Fruit fly (Drosophila melanogaster) whole organism, prepupa: Measurements from ENCODE around the gene morgue.
A peak's percentile ranks its signal among the peaks of the same experiment; 100 is the strongest.

Source experiments
- CG10631 ChIP-seq: fragments of 200-800 bp; sonication (Bioruptor generic); optimal IDR thresholded peaks from 2 replicates; lab custom pipeline; 2016; ENCODE audit warnings: missing biosample characterization, missing genetic modification characterization
- CG11762 ChIP-seq: fragments of 200-800 bp; sonication (Bioruptor generic); optimal IDR thresholded peaks from 3 replicates; lab custom pipeline; 2016; ENCODE audit warnings: missing biosample characterization, missing genetic modification characterization; ENCODE audit not compliant: insufficient read depth
- CG15336 ChIP-seq: fragments of 200-800 bp; sonication (Bioruptor generic); IDR thresholded peaks from 2 replicates; pipeline ENCODE4 v1.3.6; 2022; ENCODE audit warnings: missing biosample characterization, missing genetic modification characterization
- CG3032 ChIP-seq: fragments of 200-800 bp; optimal IDR thresholded peaks from 2 replicates; lab custom pipeline; 2019; ENCODE audit warnings: missing biosample characterization, mild to moderate bottlenecking, missing genetic modification characterization, moderate library complexity
- CG31627 ChIP-seq: fragments of 200-800 bp; sonication (Bioruptor generic); optimal IDR thresholded peaks from 3 replicates; lab custom pipeline; 2016; ENCODE audit warnings: missing biosample characterization, missing genetic modification characterization
- CG32006 ChIP-seq: fragments of 200-800 bp; sonication (Bioruptor generic); optimal IDR thresholded peaks from 3 replicates; lab custom pipeline; 2017; ENCODE audit warnings: missing biosample characterization, mild to moderate bottlenecking, missing genetic modification characterization
- CG34406 ChIP-seq: fragments of 200-800 bp; sonication (Bioruptor generic); optimal IDR thresholded peaks from 3 replicates; lab custom pipeline; 2016; ENCODE audit warnings: missing biosample characterization, missing genetic modification characterization
- CG3919 ChIP-seq: fragments of 200-800 bp; sonication (Bioruptor generic); optimal IDR thresholded peaks from 3 replicates; lab custom pipeline; 2016; ENCODE audit warnings: missing biosample characterization, missing genetic modification characterization
- CG4318 ChIP-seq: fragments of 200-800 bp; sonication (Bioruptor generic); optimal IDR thresholded peaks from 3 replicates; lab custom pipeline; 2017; ENCODE audit warnings: missing biosample characterization, mild to moderate bottlenecking, missing genetic modification characterization
- CG6163 ChIP-seq: fragments of 200-800 bp; sonication (Bioruptor generic); IDR thresholded peaks from 3 replicates; pipeline ENCODE4 v1.3.6; 2022; ENCODE audit warnings: missing biosample characterization, missing genetic modification characterization
- CG6792 ChIP-seq: fragments of 200-800 bp; sonication (Bioruptor generic); optimal IDR thresholded peaks from 3 replicates; lab custom pipeline; 2016; ENCODE audit warnings: missing biosample characterization, missing genetic modification characterization
- CG6808 ChIP-seq: fragments of 200-800 bp; sonication (Bioruptor generic); optimal IDR thresholded peaks from 3 replicates; lab custom pipeline; 2017; ENCODE audit warnings: missing biosample characterization, missing genetic modification characterization, mild to moderate bottlenecking, moderate library complexity, missing genetic modification reagents
- CG7368 ChIP-seq: fragments of 200-800 bp; sonication (Bioruptor generic); optimal IDR thresholded peaks from 3 replicates; lab custom pipeline; 2016; ENCODE audit warnings: missing biosample characterization, missing genetic modification characterization
- CG8319 ChIP-seq: fragments of 200-800 bp; sonication (Bioruptor generic); optimal IDR thresholded peaks from 3 replicates; lab custom pipeline; 2016; ENCODE audit warnings: missing biosample characterization, missing genetic modification characterization
- CG8632 ChIP-seq: fragments of 200-800 bp; sonication (Bioruptor generic); optimal IDR thresholded peaks from 3 replicates; lab custom pipeline; 2016; ENCODE audit warnings: missing biosample characterization, missing genetic modification characterization
- CG9139 ChIP-seq: fragments of 200-800 bp; sonication (Bioruptor generic); optimal IDR thresholded peaks from 3 replicates; lab custom pipeline; 2017; ENCODE audit warnings: missing biosample characterization, mild to moderate bottlenecking, missing genetic modification characterization
- Eip93F ChIP-seq: fragments of 200-800 bp; sonication (Bioruptor generic); optimal IDR thresholded peaks from 2 replicates; lab custom pipeline; 2016; ENCODE audit warnings: missing biosample characterization, mild to moderate bottlenecking, missing genetic modification characterization
- Ets21C ChIP-seq: fragments of 200-800 bp; sonication (Bioruptor generic); optimal IDR thresholded peaks from 3 replicates; lab custom pipeline; 2016; ENCODE audit warnings: missing biosample characterization, missing genetic modification characterization
- Ets96B ChIP-seq: fragments of 200-800 bp; optimal IDR thresholded peaks from 2 replicates; lab custom pipeline; 2019; ENCODE audit warnings: missing biosample characterization, mild to moderate bottlenecking, missing genetic modification characterization, moderate library complexity
- Gug ChIP-seq: fragments of 200-800 bp; sonication (Bioruptor generic); IDR thresholded peaks from 2 replicates; pipeline ENCODE4 v1.3.6; 2022; ENCODE audit warnings: missing biosample characterization, missing genetic modification characterization
- Hr38 ChIP-seq: sonication (Bioruptor generic); optimal IDR thresholded peaks from 2 replicates; lab custom pipeline; 2016; ENCODE audit warnings: missing biosample characterization, missing genetic modification characterization
- Hr39 ChIP-seq: fragments of 200-800 bp; sonication (Bioruptor generic); optimal IDR thresholded peaks from 2 replicates; lab custom pipeline; 2016; ENCODE audit warnings: missing biosample characterization, missing genetic modification characterization
- Hr4 ChIP-seq: fragments of 200-800 bp; sonication (Bioruptor generic); optimal IDR thresholded peaks from 3 replicates; lab custom pipeline; 2016; ENCODE audit warnings: missing biosample characterization, missing genetic modification characterization
- Met ChIP-seq: fragments of 200-800 bp; sonication (Bioruptor generic); optimal IDR thresholded peaks from 3 replicates; lab custom pipeline; 2016; ENCODE audit warnings: missing biosample characterization, missing genetic modification characterization
- Sox14 ChIP-seq: fragments of 200-800 bp; sonication (Bioruptor generic); optimal IDR thresholded peaks from 3 replicates; lab custom pipeline; 2016; ENCODE audit warnings: missing biosample characterization, missing genetic modification characterization
- Sox15 ChIP-seq: fragments of 200-800 bp; sonication (Bioruptor generic); optimal IDR thresholded peaks from 3 replicates; lab custom pipeline; 2016; ENCODE audit warnings: missing biosample characterization, missing genetic modification characterization
- cyc ChIP-seq: fragments of 200-800 bp; sonication (Bioruptor generic); optimal IDR thresholded peaks from 3 replicates; lab custom pipeline; 2016; ENCODE audit warnings: missing biosample characterization, missing genetic modification characterization
- dsx ChIP-seq: fragments of 200-800 bp; optimal IDR thresholded peaks from 3 replicates; lab custom pipeline; 2019; ENCODE audit warnings: missing biosample characterization, mild to moderate bottlenecking, missing genetic modification characterization, moderate library complexity; ENCODE audit not compliant: poor library complexity, severe bottlenecking
- esn ChIP-seq: fragments of 200-800 bp; sonication (Bioruptor generic); optimal IDR thresholded peaks from 2 replicates; lab custom pipeline; 2016; ENCODE audit warnings: missing biosample characterization, mild to moderate bottlenecking, missing genetic modification characterization, moderate library complexity
- fkh ChIP-seq: fragments of 200-800 bp; sonication (Bioruptor generic); optimal IDR thresholded peaks from 3 replicates; lab custom pipeline; 2017; ENCODE audit warnings: missing biosample characterization, mild to moderate bottlenecking, missing genetic modification characterization, moderate library complexity
- lz ChIP-seq: fragments of 200-800 bp; sonication (Bioruptor generic); optimal IDR thresholded peaks from 3 replicates; lab custom pipeline; 2016; ENCODE audit warnings: missing biosample characterization, missing genetic modification characterization
- net ChIP-seq: fragments of 200-800 bp; sonication (Bioruptor generic); optimal IDR thresholded peaks from 3 replicates; lab custom pipeline; 2016; ENCODE audit warnings: missing biosample characterization, missing genetic modification characterization
- pdm3 ChIP-seq: fragments of 200-800 bp; sonication (Bioruptor generic); optimal IDR thresholded peaks from 3 replicates; lab custom pipeline; 2016; ENCODE audit warnings: missing biosample characterization, missing genetic modification characterization
- ss ChIP-seq, 2 experiments: fragments of 200-800 bp; sonication (Bioruptor generic); optimal IDR thresholded peaks; 2 replicates in 1 of 2; 3 replicates in 1 of 2; lab custom pipeline; 2017 to 2018; ENCODE audit warnings: mild to moderate bottlenecking in 2 of 2, missing biosample characterization in 2 of 2, missing genetic modification characterization in 2 of 2, moderate library complexity in 1 of 2
- svp ChIP-seq: fragments of 200-800 bp; sonication (Bioruptor generic); peaks from one replicate; lab custom pipeline; 2016; ENCODE audit warnings: missing biosample characterization, missing genetic modification characterization
- topi ChIP-seq: fragments of 200-800 bp; sonication (Bioruptor generic); optimal IDR thresholded peaks from 3 replicates; lab custom pipeline; 2016; ENCODE audit warnings: missing biosample characterization, missing genetic modification characterization
- vri ChIP-seq: fragments of 200-800 bp; sonication (Bioruptor generic); optimal IDR thresholded peaks from 3 replicates; lab custom pipeline; 2016; ENCODE audit warnings: missing biosample characterization, mild to moderate bottlenecking, missing genetic modification characterization

morgue gene

dm6 chr2L:4416089-4416488, 28.4 kb downstream of the morgue start (continued):
- TF ChIP-seq Ets21C = peak; percentile 23
- no peak for TF ChIP-seq vri
- TF ChIP-seq CG32006 (GFP tag; lab: Kevin White, UChicago) = peak; percentile 50
- TF ChIP-seq CG4318 (GFP tag; lab: Kevin White, UChicago) = no peak
- TF ChIP-seq CG3032 (tag; lab: Kevin White, UChicago) = no peak
- no peak for TF ChIP-seq esn (GFP tag; lab: Kevin White, UChicago)
- no peak for TF ChIP-seq CG8319 (GFP tag; lab: Kevin White, UChicago)
- peak; percentile 32 for TF ChIP-seq dsx (GFP tag; lab: Kevin White, UChicago)
- peak; percentile 11 for TF ChIP-seq CG31627 (GFP tag; lab: Kevin White, UChicago)
- peak; percentile 27 for TF ChIP-seq CG6808
- TF ChIP-seq lz (GFP tag; lab: Kevin White, UChicago) = peak; percentile 10
- TF ChIP-seq CG3919 (GFP tag; lab: Kevin White, UChicago) = peak; percentile 53
- peak; percentile 36; the same call in 1 of the 2 replicates for TF ChIP-seq CG15336 (GFP tag; lab: Robert Waterston, UW)
- peak; percentile 33 for TF ChIP-seq CG7368 (GFP tag; lab: Kevin White, UChicago)
- no peak for TF ChIP-seq Gug (GFP tag; lab: Robert Waterston, UW)
- peak; percentile 26 for TF ChIP-seq CG6792 (GFP tag; lab: Kevin White, UChicago)
- TF ChIP-seq Met (GFP tag; lab: Kevin White, UChicago) = peak; percentile 43
- peak; percentile 6 for TF ChIP-seq Sox15 (GFP tag; lab: Kevin White, UChicago)
- TF ChIP-seq Hr39 (GFP tag; lab: Kevin White, UChicago) = peak; percentile 35
- TF ChIP-seq CG9139 (GFP tag; lab: Kevin White, UChicago) = no peak
- peak; percentile 49; the same call in 1 of the 3 replicates for TF ChIP-seq CG6163 (GFP tag; lab: Robert Waterston, UW)
- TF ChIP-seq fkh (GFP tag; lab: Kevin White, UChicago) = no peak
- TF ChIP-seq net = peak; percentile 40
- no peak for TF ChIP-seq Hr38 (GFP tag; lab: Kevin White, UChicago)
- no peak for TF ChIP-seq Eip93F
- TF ChIP-seq topi (GFP tag; lab: Kevin White, UChicago) = peak; percentile 26

- no peak for TF ChIP-seq CG11762 (GFP tag; lab: Kevin White, UChicago)
- TF ChIP-seq Hr4 (GFP tag; lab: Kevin White, UChicago) = no peak
- no peak for TF ChIP-seq CG34406 (GFP tag; lab: Kevin White, UChicago)
- TF ChIP-seq ss (GFP tag; optimal IDR thresholded peaks at IDR 0.05; lab: Kevin White, UChicago) = no peak
- TF ChIP-seq svp = no peak
- TF ChIP-seq CG10631 (GFP tag; lab: Kevin White, UChicago) = no peak
- no peak for TF ChIP-seq CG6808
- no peak for TF ChIP-seq cyc (GFP tag; lab: Kevin White, UChicago)
- TF ChIP-seq Eip93F = no peak
- no peak for TF ChIP-seq CG4318 (GFP tag; lab: Kevin White, UChicago)
- TF ChIP-seq fkh (GFP tag; lab: Kevin White, UChicago) = no peak
- TF ChIP-seq Ets96B (tag; lab: Kevin White, UChicago) = no peak
- no peak for TF ChIP-seq pdm3
- TF ChIP-seq Hr38 (GFP tag; lab: Kevin White, UChicago) = no peak
- TF ChIP-seq CG3032 (tag; lab: Kevin White, UChicago) = no peak
- TF ChIP-seq CG3919 (GFP tag; lab: Kevin White, UChicago) = no peak
These were observed 30.4 kb downstream of the morgue start for dm6 chr2L:4414059-4414458.

- no peak for TF ChIP-seq Hr38 (GFP tag; lab: Kevin White, UChicago)
- no peak for TF ChIP-seq CG8632
- no peak for TF ChIP-seq Sox14 (GFP tag; lab: Kevin White, UChicago)
- TF ChIP-seq net = no peak
- no peak for TF ChIP-seq esn (GFP tag; lab: Kevin White, UChicago)
- TF ChIP-seq CG8319 (GFP tag; lab: Kevin White, UChicago) = no peak
These were observed 33.6 kb downstream of the morgue start, which contains the start of gene CG43055 for dm6 chr2L:4410855-4411254. TSS of gene CG43055 (plus strand) at chr2L:4411155.
